Fruit fly (Drosophila melanogaster): Measurements from ENCODE around the gene Arl1.
A peak's percentile ranks its signal among the peaks of the same experiment; 100 is the strongest.

Gene Arl1

dm6 chr3L:16018251-16018583 lies 35.3 kb downstream of the Arl1 start (continued):
- no peak for TF ChIP-seq Lim3 (GFP tag; IDR thresholded peaks at IDR 0.05)
- TF ChIP-seq CG17361 (GFP tag; IDR thresholded peaks at IDR 0.05) = 0 out of 3 replicates have a peak, but pooled peaks have one; percentile 26
- no peak for TF ChIP-seq gsb-n (tag; optimal IDR thresholded peaks at IDR 0.05)
- TF ChIP-seq sens (GFP tag) = peak; percentile 58
- peak; percentile 37 for TF ChIP-seq dmrt11E (tag; optimal IDR thresholded peaks at IDR 0.05)
- no peak for TF ChIP-seq sima (GFP tag; optimal IDR thresholded peaks at IDR 0.05)
- no peak for TF ChIP-seq CG2202 (tag; optimal IDR thresholded peaks at IDR 0.05)
- TF ChIP-seq klu (GFP tag; IDR thresholded peaks at IDR 0.05) = no peak
- no peak for TF ChIP-seq CG10654 (GFP tag; optimal IDR thresholded peaks at IDR 0.05)
- TF ChIP-seq CG14710 (tag; optimal IDR thresholded peaks at IDR 0.05) = peak; percentile 36
- no peak for TF ChIP-seq dpn (GFP tag; optimal IDR thresholded peaks at IDR 0.05)
- TF ChIP-seq Xrp1 (GFP tag; IDR thresholded peaks at IDR 0.05) = peak; percentile 32; the same call in 1 of the 2 replicates
- TF ChIP-seq schlank (tag; optimal IDR thresholded peaks at IDR 0.05) = no peak
- TF ChIP-seq Hand (GFP tag; optimal IDR thresholded peaks at IDR 0.05) = no peak
- TF ChIP-seq GATAe (GFP tag; conservative IDR thresholded peaks at IDR 0.05) = no peak
- TF ChIP-seq ac (GFP tag; optimal IDR thresholded peaks at IDR 0.05) = no peak
- peak; percentile 55 for TF ChIP-seq zen (tag; optimal IDR thresholded peaks at IDR 0.05)
- no peak for TF ChIP-seq ara (GFP tag; IDR thresholded peaks at IDR 0.05)
- no peak for TF ChIP-seq CG7556 (GFP tag; optimal IDR thresholded peaks at IDR 0.05)
- TF ChIP-seq D19A (tag; optimal IDR thresholded peaks at IDR 0.05) = peak; percentile 10
- no peak for TF ChIP-seq B-H2 (GFP tag; optimal IDR thresholded peaks at IDR 0.05)

DNA sequence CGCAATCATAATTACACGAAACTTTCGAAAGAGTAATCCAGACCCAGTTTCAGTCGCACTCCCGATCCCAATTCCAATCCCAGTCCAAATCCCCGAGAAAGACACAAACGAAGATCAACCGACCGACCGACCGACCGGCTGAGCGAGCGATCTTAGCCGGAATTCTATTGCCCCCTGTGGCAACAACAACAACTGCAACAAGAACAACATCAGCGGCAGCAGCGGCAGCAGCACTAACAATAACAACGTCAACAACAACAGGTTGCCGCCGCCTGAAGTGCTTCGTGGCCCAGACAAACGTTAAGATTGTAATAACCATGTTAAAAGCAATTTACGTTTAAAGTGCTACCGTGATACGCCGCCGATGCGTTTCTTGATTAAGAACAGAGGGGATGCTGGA lies 35.8 kb downstream of the Arl1 start:
- TF ChIP-seq zen (tag; optimal IDR thresholded peaks at IDR 0.05) (peak; percentile 40), prd (optimal IDR thresholded peaks at IDR 0.05) (no peak), prd (GFP tag; IDR thresholded peaks at IDR 0.05) (peak; percentile 48; the same call in 1 of the 3 replicates), CG4360 (GFP tag; IDR thresholded peaks at IDR 0.05) (peak; percentile 91), D (optimal IDR thresholded peaks at IDR 0.05) (peak; percentile 59), D (GFP tag; optimal IDR thresholded peaks at IDR 0.05) (no peak), CG8765 (GFP tag; IDR thresholded peaks at IDR 0.05) (no peak), Adf1 (GFP tag; IDR thresholded peaks at IDR 0.05) (no peak), Ptx1 (GFP tag; IDR thresholded peaks at IDR 0.05) (no peak), CG10565 (GFP tag; optimal IDR thresholded peaks at IDR 0.05) (no peak), Stat92E (GFP tag; optimal IDR thresholded peaks at IDR 0.05) (peak in 1 of 3 experiments; percentile 17), fu2 (GFP tag; optimal IDR thresholded peaks at IDR 0.05) (no peak), tio (GFP tag; optimal IDR thresholded peaks at IDR 0.05) (no peak)

DNA sequence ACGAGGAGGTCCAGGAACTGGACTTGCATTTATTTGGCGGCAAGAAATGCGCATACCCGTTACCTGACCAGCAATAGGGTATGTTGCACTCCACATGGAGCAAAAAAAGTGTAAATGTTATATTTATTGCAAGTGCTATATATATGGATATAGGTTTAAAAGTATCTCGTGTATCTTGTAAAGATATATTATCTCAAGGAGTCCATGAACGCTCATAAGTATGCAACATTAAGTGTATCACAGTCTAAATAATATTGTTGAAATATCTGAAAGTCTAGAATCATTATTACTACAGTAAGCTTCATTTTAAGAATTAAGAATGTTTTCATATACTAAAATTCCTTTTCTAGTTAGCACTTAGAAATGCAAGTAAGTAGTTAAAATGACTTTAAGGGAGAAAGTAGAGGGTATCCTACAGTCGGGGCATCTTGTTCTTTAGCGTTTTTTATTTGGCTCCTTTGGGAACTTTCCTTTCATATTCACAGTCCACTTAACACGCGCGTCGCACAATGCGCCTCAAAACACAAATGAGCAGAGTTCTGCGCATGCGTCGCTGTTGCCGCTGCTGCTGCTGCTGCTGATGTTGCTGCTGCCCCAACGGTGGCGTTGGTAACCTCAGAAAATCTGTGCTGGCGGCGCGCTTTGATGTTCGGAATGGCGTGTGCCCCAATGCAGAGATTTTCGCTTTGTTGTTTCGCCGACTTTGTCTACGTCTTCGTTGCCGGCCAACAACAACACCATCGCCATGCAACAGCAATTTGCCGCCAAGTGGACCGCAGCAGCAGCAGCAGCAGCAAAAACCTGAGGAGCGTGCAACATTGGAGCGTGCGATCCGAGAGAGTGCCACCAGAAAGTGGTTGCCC lies 36.4 kb downstream of the Arl1 start:
- TF ChIP-seq CG4360 (GFP tag; IDR thresholded peaks at IDR 0.05) (peak; percentile 60), CG6175 (GFP tag; IDR thresholded peaks at IDR 0.05) (0 out of 3 replicates have a peak, but pooled peaks have one; percentile 23), dmrt11E (tag; optimal IDR thresholded peaks at IDR 0.05) (peak; percentile 11), ATbp (GFP tag; optimal IDR thresholded peaks at IDR 0.05) (no peak), CG7556 (GFP tag; optimal IDR thresholded peaks at IDR 0.05) (no peak), Fer2 (tag; optimal IDR thresholded peaks at IDR 0.05) (no peak), pan (optimal IDR thresholded peaks at IDR 0.05) (peak in 1 of 2 experiments; percentile 65), pan (GFP tag; optimal IDR thresholded peaks at IDR 0.05 in 1 of 2, IDR thresholded peaks at IDR 0.05 in 1 of 2) (peak in 1 of 2 experiments; percentile 66), Oaz (GFP tag; IDR thresholded peaks at IDR 0.05) (peak; percentile 28; the same call in 1 of the 2 replicates), knrl (GFP tag; IDR thresholded peaks at IDR 0.05; ENCODE audit: partially characterized antibody) (no peak), CG11456 (GFP tag; IDR thresholded peaks at IDR 0.05) (0 out of 3 replicates have a peak, but pooled peaks have one; percentile 59), lola (GFP tag; optimal IDR thresholded peaks at IDR 0.05) (peak in 1 of 3 experiments; percentile 8), org-1 (GFP tag; optimal IDR thresholded peaks at IDR 0.05) (no peak), CG1602 (GFP tag; optimal IDR thresholded peaks at IDR 0.05) (no peak), Eip74EF (GFP tag; optimal IDR thresholded peaks at IDR 0.05) (no peak), CG12391 (tag; optimal IDR thresholded peaks at IDR 0.05) (no peak), hbn (GFP tag; IDR thresholded peaks at IDR 0.05; ENCODE audit: partially characterized antibody) (no peak), Atf-2 (GFP tag; optimal IDR thresholded peaks at IDR 0.05) (no peak)
